Worm (Caenorhabditis elegans) whole organism, late embryonic: ENCODE measurements around the gene natc-1.

Experiments
- Y22D7AL.16 ChIP-seq: sonication (generic microtip); optimal IDR thresholded peaks from 2 replicates; lab custom pipeline; 2016; ENCODE audit warnings: missing genetic modification characterization, missing compliant biosample characterization
- ama-1 ChIP-seq: fragments of 150-350 bp; optimal IDR thresholded peaks from 2 replicates; lab custom pipeline; 2014
- ceh-30 ChIP-seq: fragments of 150-350 bp; optimal IDR thresholded peaks from 2 replicates; lab custom pipeline; 2014; ENCODE audit warnings: missing biosample characterization, missing genetic modification characterization
- hlh-15 ChIP-seq: sonication (generic microtip); optimal IDR thresholded peaks from 2 replicates; lab custom pipeline; 2016; ENCODE audit warnings: missing genetic modification characterization, missing compliant biosample characterization
- hlh-6 ChIP-seq: sonication (generic microtip); optimal IDR thresholded peaks from 2 replicates; lab custom pipeline; 2016; ENCODE audit warnings: missing genotype, missing genetic modification characterization, missing compliant biosample characterization
- nfya-1 ChIP-seq: sonication (generic microtip); optimal IDR thresholded peaks from 2 replicates; lab custom pipeline; 2017; ENCODE audit warnings: missing genetic modification characterization, mild to moderate bottlenecking, missing compliant biosample characterization, antibody characterized with exemption, moderate library complexity
- pag-3 ChIP-seq: sonication (generic microtip); optimal IDR thresholded peaks from 2 replicates; lab custom pipeline; 2016; ENCODE audit warnings: missing compliant biosample characterization, missing genetic modification characterization, borderline replicate concordance
- unc-42 ChIP-seq: sonication (generic microtip); optimal IDR thresholded peaks from 2 replicates; lab custom pipeline; 2016; ENCODE audit warnings: missing genotype, missing genetic modification characterization, missing compliant biosample characterization
- unc-55 ChIP-seq: sonication (generic microtip); optimal IDR thresholded peaks from 2 replicates; lab custom pipeline; 2017; ENCODE audit warnings: missing biosample characterization, missing genetic modification reagents, missing genetic modification characterization

DNA sequence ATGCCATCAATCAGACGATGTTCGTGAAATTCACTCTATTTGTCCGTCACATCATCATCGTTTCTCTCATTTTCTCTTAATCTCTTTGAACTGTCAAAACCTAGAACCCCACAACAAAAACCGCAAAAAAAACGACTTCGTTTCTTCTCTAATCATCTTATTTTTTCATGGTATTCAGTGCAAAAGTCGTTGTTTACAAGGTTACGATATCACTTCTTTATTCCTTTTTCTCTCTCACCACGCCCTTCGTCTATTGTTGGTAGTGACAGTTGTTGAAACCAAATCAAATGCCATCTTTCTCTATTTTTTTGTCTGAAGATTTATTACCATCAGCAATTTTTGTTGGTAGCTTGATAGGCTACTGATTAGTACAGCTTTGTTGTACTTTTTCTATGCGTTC, 12.9 kb upstream of the natc-1 start:
- TF ChIP-seq unc-55 (GFP tag; lab: Kevin White, UChicago) (no peak), ceh-30 (tag; lab: Kevin White, UChicago) (no peak), hlh-15 (tag; lab: Kevin White, UChicago) (no peak), hlh-6 (tag; lab: Kevin White, UChicago) (no peak), nfya-1 (tag; lab: Kevin White, UChicago) (no peak), pag-3 (no peak), ama-1 (lab: Kevin White, UChicago) (no peak), Y22D7AL.16 (tag; lab: Kevin White, UChicago) (no peak), unc-42 (tag; lab: Kevin White, UChicago) (no peak)
